Worm (Caenorhabditis elegans): Measurements from ENCODE around the gene Y48A5A.1.
A peak's percentile ranks its signal among the peaks of the same experiment; 100 is the strongest.

The Y48A5A.1 gene

DNA sequence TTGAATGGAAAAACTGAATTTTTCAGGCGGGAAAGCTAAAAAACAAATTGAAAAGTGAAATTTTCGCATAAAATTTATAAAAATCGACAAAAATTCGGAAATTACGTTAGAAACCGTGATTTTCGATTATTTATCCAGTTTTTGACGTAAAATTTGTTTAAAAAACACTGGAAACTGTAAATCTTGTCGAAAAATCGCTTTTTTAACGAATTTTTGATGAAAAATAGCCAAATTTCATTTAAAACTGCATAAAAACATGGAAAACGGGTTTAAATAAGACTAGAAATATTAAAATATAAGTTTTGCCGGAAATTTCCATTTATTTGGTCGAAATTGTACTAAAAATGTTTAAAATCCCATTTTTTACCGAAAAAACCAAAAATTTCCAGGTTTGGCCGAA, 41.1 kb upstream of the Y48A5A.1 start:
- TF ChIP-seq nhr-12 (tag; optimal IDR thresholded peaks at IDR 0.05) = no peak
- no peak for TF ChIP-seq mdl-1 (tag; optimal IDR thresholded peaks at IDR 0.05)
- TF ChIP-seq daf-12 (tag; optimal IDR thresholded peaks at IDR 0.05) = no peak
- TF ChIP-seq sea-2 (GFP tag; optimal IDR thresholded peaks at IDR 0.05) = no peak
- no peak for TF ChIP-seq elt-3 (tag; optimal IDR thresholded peaks at IDR 0.05)
- no peak for TF ChIP-seq nhr-67 (tag; optimal IDR thresholded peaks at IDR 0.05)
- no peak for TF ChIP-seq unc-62 (GFP tag; optimal IDR thresholded peaks at IDR 0.05)
- no peak for TF ChIP-seq ama-1 (optimal IDR thresholded peaks at IDR 0.05)
- no peak for TF ChIP-seq fkh-2 (tag; optimal IDR thresholded peaks at IDR 0.05)
- TF ChIP-seq snpc-4 (tag; optimal IDR thresholded peaks at IDR 0.05) = no peak
- no peak for TF ChIP-seq ceh-16 (tag; optimal IDR thresholded peaks at IDR 0.05)
- no peak for TF ChIP-seq elt-2 (tag; optimal IDR thresholded peaks at IDR 0.05)

DNA sequence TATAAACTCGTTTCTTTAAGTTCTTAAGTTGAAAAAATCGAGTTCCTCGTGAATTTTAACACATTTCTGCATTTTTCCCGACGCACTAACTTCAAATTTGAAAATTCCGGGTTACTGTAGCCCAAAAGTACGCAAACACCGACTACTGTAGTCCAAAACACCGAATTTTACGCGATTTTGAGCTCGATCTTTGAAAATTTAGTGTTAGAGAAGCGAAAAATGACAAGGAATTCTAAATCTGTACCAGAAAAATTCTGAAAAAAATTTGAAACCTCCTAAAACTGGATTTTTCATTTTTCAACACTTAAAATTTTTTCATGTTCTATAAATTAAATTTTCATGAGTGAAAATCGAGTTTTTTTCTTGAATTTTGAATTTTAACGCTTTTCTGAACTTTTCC, 20.1 kb upstream of the Y48A5A.1 start:
- TF ChIP-seq hmg-11 (tag; optimal IDR thresholded peaks at IDR 0.05) (no peak), mml-1 (tag; optimal IDR thresholded peaks at IDR 0.05) (no peak), nhr-28 (tag; optimal IDR thresholded peaks at IDR 0.05) (no peak), nhr-23 (tag; optimal IDR thresholded peaks at IDR 0.05) (no peak), skn-1 (tag; optimal IDR thresholded peaks at IDR 0.05) (no peak), R02D3.7 (tag; optimal IDR thresholded peaks at IDR 0.05) (no peak)

DNA sequence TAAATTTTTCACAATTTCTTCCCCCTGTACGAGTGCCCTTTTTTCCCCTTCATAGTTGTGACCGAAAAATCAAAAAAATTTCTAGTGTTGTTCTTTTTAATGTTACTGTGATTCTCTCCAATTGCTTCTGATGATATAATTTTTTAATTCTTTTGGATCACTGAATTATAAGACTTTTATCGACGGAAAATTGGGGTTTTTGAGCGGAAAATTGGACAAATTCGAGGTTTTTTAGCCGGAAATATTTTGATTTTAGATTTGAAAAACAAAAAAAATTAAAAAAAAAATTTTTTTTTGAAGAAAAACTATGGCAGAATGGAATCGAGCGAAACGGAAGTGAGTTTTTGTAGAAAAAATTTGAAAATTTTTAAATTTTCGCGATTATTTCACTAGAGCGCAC, 17.4 kb upstream of the Y48A5A.1 start, which contains the start of gene tsen-54:
Gene tsen-54 (plus strand): TSS at position 301 of the 400 bp plus-strand sequence.
- TF ChIP-seq ceh-9 (tag; optimal IDR thresholded peaks at IDR 0.05) (no peak), eor-1 (tag; optimal IDR thresholded peaks at IDR 0.05) (no peak), nhr-23 (tag; optimal IDR thresholded peaks at IDR 0.05) (no peak), nfya-1 (tag; optimal IDR thresholded peaks at IDR 0.05; ENCODE audit: insufficient read depth) (no peak), ztf-11 (tag; optimal IDR thresholded peaks at IDR 0.05) (no peak), ZK546.5 (tag; optimal IDR thresholded peaks at IDR 0.05) (no peak)

DNA sequence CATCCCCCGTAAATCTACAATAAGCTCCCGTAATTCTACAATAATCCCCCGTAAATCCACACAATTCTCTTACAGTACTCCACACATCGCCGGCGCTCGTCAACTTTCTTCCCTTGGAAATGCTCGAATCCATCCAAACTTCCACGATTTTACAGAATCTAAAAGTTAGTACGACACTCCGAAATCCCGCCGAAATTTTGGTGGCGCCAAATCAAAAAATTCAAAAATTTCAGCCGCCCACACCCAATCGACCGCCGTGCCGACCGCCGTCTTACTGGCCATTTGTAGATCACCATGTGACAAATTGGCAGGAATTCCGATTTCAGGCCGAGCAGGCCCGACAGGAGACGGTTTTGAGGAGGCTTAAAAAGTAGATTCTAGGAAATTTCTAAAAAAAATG, 13.0 kb upstream of the Y48A5A.1 start:
- no peak for TF ChIP-seq zag-1 (tag; optimal IDR thresholded peaks at IDR 0.05)
- no peak for TF ChIP-seq ztf-4 (tag; optimal IDR thresholded peaks at IDR 0.05)
- no peak for TF ChIP-seq eor-1 (tag; optimal IDR thresholded peaks at IDR 0.05)
- no peak for TF ChIP-seq egl-5 (tag; optimal IDR thresholded peaks at IDR 0.05)
- TF ChIP-seq nhr-67 (tag; optimal IDR thresholded peaks at IDR 0.05) = no peak
- TF ChIP-seq fos-1 (tag; optimal IDR thresholded peaks at IDR 0.05) = no peak
- no peak for TF ChIP-seq ama-1 (optimal IDR thresholded peaks at IDR 0.05)
- TF ChIP-seq lin-39 (tag; optimal IDR thresholded peaks at IDR 0.05) = no peak
- TF ChIP-seq ztf-11 (tag; optimal IDR thresholded peaks at IDR 0.05) = no peak
- no peak for TF ChIP-seq mml-1 (tag; optimal IDR thresholded peaks at IDR 0.05)
- TF ChIP-seq nhr-237 (tag; optimal IDR thresholded peaks at IDR 0.05) = no peak
- TF ChIP-seq nhr-28 (tag; optimal IDR thresholded peaks at IDR 0.05) = no peak
- TF ChIP-seq nhr-43 (tag; optimal IDR thresholded peaks at IDR 0.05; ENCODE audit: poor library complexity, severe bottlenecking) = no peak

DNA sequence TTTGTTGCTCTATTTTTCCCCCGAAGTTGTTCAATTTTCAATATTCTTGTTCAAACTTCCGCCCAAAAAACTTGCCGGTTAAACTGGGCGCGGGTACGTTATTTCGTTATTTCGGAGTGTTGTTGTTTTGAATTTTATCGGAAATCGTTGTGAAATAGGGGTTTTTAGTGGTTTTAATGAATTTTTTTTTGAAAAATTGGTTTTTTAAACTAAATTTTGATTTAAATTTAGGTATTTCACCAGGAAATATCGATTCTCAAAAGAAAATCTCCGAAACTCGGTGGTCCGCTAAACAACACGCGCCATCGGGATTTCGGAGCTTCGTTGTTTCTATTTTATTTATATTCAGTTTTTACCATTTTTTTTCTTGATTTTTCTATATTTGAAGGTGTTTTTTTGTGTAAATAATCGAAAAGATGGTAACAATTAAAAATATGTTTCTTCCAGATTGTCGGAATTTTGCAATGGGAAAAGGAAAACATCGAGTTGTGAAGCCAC, 12.1 kb upstream of the Y48A5A.1 start, which contains the start of gene F52C12.2:
Gene F52C12.2 (plus strand): TSS at position 448 of the 498 bp plus-strand sequence.
- TF ChIP-seq skn-1 (tag; optimal IDR thresholded peaks at IDR 0.05) (peak; percentile 56), nhr-67 (tag; optimal IDR thresholded peaks at IDR 0.05) (no peak), mdl-1 (tag; optimal IDR thresholded peaks at IDR 0.05) (no peak), lin-15B (tag; optimal IDR thresholded peaks at IDR 0.05) (peak; percentile 67), R02D3.7 (tag; optimal IDR thresholded peaks at IDR 0.05) (peak; percentile 2), elt-2 (tag; optimal IDR thresholded peaks at IDR 0.05) (peak; percentile 13), egl-5 (tag; optimal IDR thresholded peaks at IDR 0.05) (no peak), hmg-11 (tag; optimal IDR thresholded peaks at IDR 0.05) (peak; percentile 52), fkh-10 (GFP tag; optimal IDR thresholded peaks at IDR 0.05) (no peak), sea-2 (GFP tag; optimal IDR thresholded peaks at IDR 0.05) (no peak), snpc-4 (tag; optimal IDR thresholded peaks at IDR 0.05) (no peak), nhr-77 (tag; optimal IDR thresholded peaks at IDR 0.05) (no peak), nfya-1 (tag; optimal IDR thresholded peaks at IDR 0.05; ENCODE audit: insufficient read depth) (peak; percentile 55), daf-12 (tag; optimal IDR thresholded peaks at IDR 0.05) (no peak), nhr-43 (tag; optimal IDR thresholded peaks at IDR 0.05; ENCODE audit: poor library complexity, severe bottlenecking) (no peak), pha-4 (tag; optimal IDR thresholded peaks at IDR 0.05) (peak; percentile 64), ama-1 (optimal IDR thresholded peaks at IDR 0.05) (no peak), unc-62 (GFP tag; optimal IDR thresholded peaks at IDR 0.05) (no peak), lin-39 (tag; optimal IDR thresholded peaks at IDR 0.05) (no peak), nhr-12 (tag; optimal IDR thresholded peaks at IDR 0.05) (no peak), unc-39 (tag; optimal IDR thresholded peaks at IDR 0.05) (no peak), nhr-23 (tag; optimal IDR thresholded peaks at IDR 0.05) (peak; percentile 16), ZK546.5 (tag; optimal IDR thresholded peaks at IDR 0.05) (no peak), lsy-12 (tag; optimal IDR thresholded peaks at IDR 0.05) (no peak), elt-3 (tag; optimal IDR thresholded peaks at IDR 0.05) (no peak), pqm-1 (tag; optimal IDR thresholded peaks at IDR 0.05) (no peak), nhr-237 (tag; optimal IDR thresholded peaks at IDR 0.05) (no peak), ceh-82 (tag; optimal IDR thresholded peaks at IDR 0.05) (no peak), tbx-2 (tag; optimal IDR thresholded peaks at IDR 0.05) (no peak)

All from whole organism, L3 larva.